Worm (Caenorhabditis elegans): ENCODE measurements around the gene H32C10.1.

Gene H32C10.1

DNA sequence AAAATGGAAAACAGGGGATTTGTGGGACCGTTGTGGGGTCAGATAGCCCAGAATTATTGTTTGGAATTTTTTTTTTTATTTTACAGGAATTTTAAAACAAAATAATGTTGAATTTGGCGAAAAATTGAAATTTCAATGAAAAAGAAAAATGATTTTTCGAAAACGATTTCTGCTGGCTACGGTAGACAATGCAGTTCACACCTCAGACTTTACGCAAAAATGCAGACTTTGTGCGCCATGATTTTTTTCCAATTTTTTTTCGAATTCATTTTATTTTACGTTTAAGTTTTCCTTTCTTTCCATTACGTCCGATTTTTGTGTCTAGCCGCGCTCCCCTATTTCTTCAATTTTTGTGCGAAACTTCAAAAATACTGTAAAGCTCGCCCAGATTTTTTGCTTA is 5.8 kb downstream of the H32C10.1 start:
- TF ChIP-seq lsy-2 (tag; optimal IDR thresholded peaks at IDR 0.05) (peak in 1 of 2 experiments; percentile 10), snpc-1.2 (GFP tag; IDR thresholded peaks at IDR 0.05) (peak; percentile 37), unc-62 (GFP tag; optimal IDR thresholded peaks at IDR 0.05 in 1 of 2) (no peak), unc-62 (tag; optimal IDR thresholded peaks at IDR 0.05) (no peak)

DNA sequence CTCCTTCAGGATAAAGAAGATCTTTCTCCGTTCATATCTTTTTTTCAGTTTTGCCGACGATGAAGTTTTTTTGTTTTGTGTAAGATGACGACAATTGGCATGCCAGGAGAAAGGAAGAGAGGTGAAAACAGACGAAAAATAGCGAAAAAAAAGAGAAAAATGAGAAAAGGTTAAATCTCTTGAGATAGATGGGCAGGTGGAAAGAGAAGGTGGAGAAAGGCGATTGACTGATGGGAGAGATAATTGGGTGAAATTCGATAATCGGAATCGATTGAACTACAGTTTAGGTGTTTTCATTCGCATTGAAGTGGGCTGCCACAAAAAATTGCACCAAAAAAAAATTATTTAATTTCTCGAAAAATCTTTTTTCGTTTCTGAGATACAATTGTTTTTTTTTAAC is 6.5 kb downstream of the H32C10.1 start:
- TF ChIP-seq lin-1 (GFP tag; IDR thresholded peaks at IDR 0.05): no peak
- TF ChIP-seq unc-62 (GFP tag; optimal IDR thresholded peaks at IDR 0.05 in 1 of 2): peak in 1 of 2 experiments; percentile 98
- TF ChIP-seq unc-62 (tag; optimal IDR thresholded peaks at IDR 0.05): no peak
- peak; percentile 68 for TF ChIP-seq ama-1 (optimal IDR thresholded peaks at IDR 0.05)
- peak; percentile 4 for TF ChIP-seq nhr-28 (tag; optimal IDR thresholded peaks at IDR 0.05)
- no peak for TF ChIP-seq dmd-9 (GFP tag; IDR thresholded peaks at IDR 0.05)
- no peak for TF ChIP-seq snpc-1.2 (GFP tag; IDR thresholded peaks at IDR 0.05)
- TF ChIP-seq arid-1 (GFP tag; conservative IDR thresholded peaks at IDR 0.05): no peak
- no peak for TF ChIP-seq F37D6.2 (tag; optimal IDR thresholded peaks at IDR 0.05)
- peak in 1 of 2 experiments; percentile 48 for TF ChIP-seq daf-16 (GFP tag; optimal IDR thresholded peaks at IDR 0.05)
- no peak for TF ChIP-seq daf-16 (tag; optimal IDR thresholded peaks at IDR 0.05)
- no peak for TF ChIP-seq zag-1 (tag; optimal IDR thresholded peaks at IDR 0.05)
- no peak for TF ChIP-seq nhr-6 (tag; optimal IDR thresholded peaks at IDR 0.05)
- TF ChIP-seq gei-8 (GFP tag; optimal IDR thresholded peaks at IDR 0.05): no peak
- no peak for TF ChIP-seq egl-27 (tag; optimal IDR thresholded peaks at IDR 0.05)
- TF ChIP-seq hlh-11 (tag; optimal IDR thresholded peaks at IDR 0.05): peak; percentile 38

DNA sequence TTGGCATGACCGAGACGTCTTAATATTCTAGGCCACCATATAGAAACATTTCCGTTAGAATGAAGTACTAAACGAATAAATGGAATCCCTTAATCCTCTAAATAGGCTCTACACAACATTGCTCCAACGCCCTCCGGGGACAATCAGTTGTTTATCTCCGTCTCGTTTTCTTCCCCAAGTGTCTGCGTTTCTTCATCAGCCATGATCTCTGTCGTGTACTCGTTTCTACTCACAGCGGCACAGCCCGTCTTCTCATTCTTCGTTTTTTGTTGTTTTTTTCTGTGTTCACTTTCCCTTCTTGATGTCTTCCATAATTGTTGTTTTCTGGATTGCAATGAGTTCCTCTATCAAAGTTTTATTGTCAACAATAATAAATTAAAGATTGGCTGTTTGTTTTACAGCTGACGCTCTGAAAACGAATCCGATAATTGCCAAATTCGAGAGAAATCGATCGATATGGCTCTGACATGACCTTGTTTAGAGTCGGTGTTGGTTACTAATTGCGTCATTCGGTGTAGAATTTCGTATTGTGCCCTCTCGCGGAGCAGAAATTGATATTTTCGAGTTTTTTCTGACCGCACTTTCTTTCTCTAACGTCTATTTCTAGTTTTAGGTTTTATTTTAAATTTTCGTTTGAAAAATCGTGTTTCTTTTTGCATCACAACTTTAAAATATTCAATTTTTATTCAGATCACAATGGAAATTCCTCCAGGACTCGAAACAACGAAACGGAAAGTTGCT is 7.3 kb downstream of the H32C10.1 start, which contains the start of gene pfkb-1.2:
Gene pfkb-1.2, plus strand, starts transcription at position 691 of the 741 bp plus-strand sequence.
- no peak for TF ChIP-seq aly-2 (tag; optimal IDR thresholded peaks at IDR 0.05)
- TF ChIP-seq ces-1 (GFP tag; optimal IDR thresholded peaks at IDR 0.05): no peak
- no peak for TF ChIP-seq unc-130 (GFP tag; optimal IDR thresholded peaks at IDR 0.05)
- TF ChIP-seq tra-1 (GFP tag; IDR thresholded peaks at IDR 0.05): no peak
- TF ChIP-seq saeg-2 (GFP tag; IDR thresholded peaks at IDR 0.05): no peak
- TF ChIP-seq lsy-2 (tag; optimal IDR thresholded peaks at IDR 0.05): no peak
- TF ChIP-seq dmd-9 (GFP tag; IDR thresholded peaks at IDR 0.05): no peak
- peak in 1 of 2 experiments; percentile 63 for TF ChIP-seq daf-16 (GFP tag; optimal IDR thresholded peaks at IDR 0.05)
- TF ChIP-seq daf-16 (tag; optimal IDR thresholded peaks at IDR 0.05): peak; percentile 73
- TF ChIP-seq nhr-28 (tag; optimal IDR thresholded peaks at IDR 0.05): peak; percentile 30
- no peak for TF ChIP-seq fos-1 (tag; optimal IDR thresholded peaks at IDR 0.05)
- no peak for TF ChIP-seq F37D6.2 (tag; optimal IDR thresholded peaks at IDR 0.05)
- TF ChIP-seq snpc-4 (tag; optimal IDR thresholded peaks at IDR 0.05): no peak
- no peak for TF ChIP-seq arid-1 (GFP tag; conservative IDR thresholded peaks at IDR 0.05)
- TF ChIP-seq unc-39 (tag; optimal IDR thresholded peaks at IDR 0.05): no peak
- no peak for TF ChIP-seq lin-29 (GFP tag; IDR thresholded peaks at IDR 0.05)
- no peak for TF ChIP-seq ztf-7 (tag; optimal IDR thresholded peaks at IDR 0.05)
- peak; percentile 17 for TF ChIP-seq dve-1 (tag; optimal IDR thresholded peaks at IDR 0.05; ENCODE audit: insufficient read depth)
- TF ChIP-seq duxl-1 (tag; optimal IDR thresholded peaks at IDR 0.05; ENCODE audit: poor library complexity): no peak
- TF ChIP-seq ceh-28 (tag; optimal IDR thresholded peaks at IDR 0.05): no peak
- no peak for TF ChIP-seq ceh-82 (tag; optimal IDR thresholded peaks at IDR 0.05)
- TF ChIP-seq F49E8.2 (tag; optimal IDR thresholded peaks at IDR 0.05; ENCODE audit: borderline replicate concordance): no peak
- no peak for TF ChIP-seq mes-2 (tag; optimal IDR thresholded peaks at IDR 0.05; ENCODE audit: poor library complexity, severe bottlenecking)
- no peak for TF ChIP-seq tag-97 (GFP tag; IDR thresholded peaks at IDR 0.05)
- TF ChIP-seq mep-1 (tag; optimal IDR thresholded peaks at IDR 0.05): peak; percentile 17
- TF ChIP-seq pqm-1 (tag; optimal IDR thresholded peaks at IDR 0.05): no peak
- TF ChIP-seq daf-8 (GFP tag; IDR thresholded peaks at IDR 0.05): no peak
- TF ChIP-seq zfp-3 (GFP tag; conservative IDR thresholded peaks at IDR 0.05): no peak
- TF ChIP-seq nhr-111 (GFP tag; optimal IDR thresholded peaks at IDR 0.05): no peak
- TF ChIP-seq nhr-42 (GFP tag; IDR thresholded peaks at IDR 0.05): no peak
- TF ChIP-seq nhr-41 (GFP tag; IDR thresholded peaks at IDR 0.05): no peak
- TF ChIP-seq rbr-2 (tag; optimal IDR thresholded peaks at IDR 0.05): peak; percentile 55
- TF ChIP-seq pha-4 (GFP tag; IDR thresholded peaks at IDR 0.05): no peak
- no peak for TF ChIP-seq pha-4 (tag; optimal IDR thresholded peaks at IDR 0.05)
- TF ChIP-seq hlh-11 (tag; optimal IDR thresholded peaks at IDR 0.05): peak; percentile 24
- no peak for TF ChIP-seq Y105C5A.15 (GFP tag; IDR thresholded peaks at IDR 0.05)
- TF ChIP-seq set-16 (GFP tag; IDR thresholded peaks at IDR 0.05): no peak
- TF ChIP-seq ceh-44 (GFP tag; IDR thresholded peaks at IDR 0.05): no peak
